Worm (Caenorhabditis elegans) whole organism, young adult: ENCODE data around the gene srbc-27.

Experiments
- F33H1.4 ChIP-seq: fragments of 200-800 bp; sonication (Bioruptor generic); IDR thresholded peaks from 2 replicates; pipeline ENCODE4 v1.3.6; 2022; ENCODE audit warnings: missing genetic modification reagents, missing genetic modification characterization, missing compliant biosample characterization
- Y56A3A.18 ChIP-seq: fragments of 200-800 bp; sonication (Bioruptor generic); IDR thresholded peaks from 2 replicates; pipeline ENCODE4 v1.3.6; 2022; ENCODE audit warnings: missing genetic modification reagents, missing genetic modification characterization, missing compliant biosample characterization
- bed-2 ChIP-seq: fragments of 200-800 bp; sonication (Bioruptor generic); IDR thresholded peaks from 2 replicates; pipeline ENCODE4 v1.3.6; 2022; ENCODE audit warnings: missing genetic modification reagents, missing genetic modification characterization, missing compliant biosample characterization
- ceh-100 ChIP-seq: fragments of 200-800 bp; sonication (Bioruptor generic); IDR thresholded peaks from 2 replicates; pipeline ENCODE4 v1.3.6; 2022; ENCODE audit warnings: missing genetic modification reagents, missing genetic modification characterization, missing compliant biosample characterization
- dpff-1 ChIP-seq: sonication (generic microtip); optimal IDR thresholded peaks from 2 replicates; lab custom pipeline; 2017; ENCODE audit warnings: mild to moderate bottlenecking, missing genetic modification characterization, missing compliant biosample characterization
- dpl-1 ChIP-seq: fragments of 150-350 bp; optimal IDR thresholded peaks from 2 replicates; lab custom pipeline; 2014; ENCODE audit warnings: missing biosample characterization, missing genetic modification reagents, missing genetic modification characterization
- nhr-27 ChIP-seq: fragments of 200-800 bp; sonication (Bioruptor generic); optimal IDR thresholded peaks from 2 replicates; lab custom pipeline; 2018; ENCODE audit warnings: mild to moderate bottlenecking, missing genetic modification characterization, moderate library complexity, missing compliant biosample characterization
- pha-4 ChIP-seq: fragments of 150-350 bp; sonication (generic microtip); optimal IDR thresholded peaks from 2 replicates; lab custom pipeline; 2014; ENCODE audit warnings: missing biosample characterization, missing genetic modification reagents, missing genetic modification characterization
- snpc-4 ChIP-seq, 5 experiments: fragments of 150-350 bp in 1 of 5; sonication (generic microtip) in 4 of 5; optimal IDR thresholded peaks; 2 replicates each; lab custom pipeline; 2014 to 2018; ENCODE audit warnings: missing genetic modification characterization in 5 of 5, missing biosample characterization in 3 of 5, antibody characterized with exemption in 2 of 5, mild to moderate bottlenecking in 2 of 5, missing compliant biosample characterization in 2 of 5, missing genotype in 2 of 5, moderate library complexity in 2 of 5, missing genetic modification reagents in 1 of 5
- somi-1 ChIP-seq: fragments of 200-800 bp; sonication (Bioruptor generic); optimal IDR thresholded peaks from 2 replicates; lab custom pipeline; 2018; ENCODE audit warnings: mild to moderate bottlenecking, missing genetic modification characterization, missing compliant biosample characterization
- unc-130 ChIP-seq: sonication (generic microtip); optimal IDR thresholded peaks from 2 replicates; lab custom pipeline; 2016; ENCODE audit warnings: missing genetic modification reagents, missing genetic modification characterization, missing compliant biosample characterization

DNA sequence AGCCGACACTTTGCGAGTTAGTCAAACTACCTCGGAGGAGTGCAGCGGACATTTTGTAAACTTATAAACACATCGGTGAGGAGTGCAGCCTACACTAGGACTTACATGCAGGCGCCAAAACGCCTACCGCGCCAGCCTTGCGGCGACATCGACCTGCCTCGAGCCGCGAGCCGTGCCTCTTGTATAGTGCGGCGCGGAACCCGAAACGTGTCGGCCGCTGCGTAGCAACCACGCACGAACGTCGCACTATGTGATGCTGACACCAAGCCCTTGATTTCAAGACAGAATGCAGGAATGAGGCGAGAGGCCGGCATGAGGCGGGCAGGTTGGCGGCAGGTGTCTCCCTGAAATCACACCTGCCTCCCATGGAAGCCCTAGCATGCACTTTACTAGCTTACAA, 1.7 kb upstream of the srbc-27 start:
- TF ChIP-seq F33H1.4 (no peak), snpc-4 (GFP tag; optimal IDR thresholded peaks at IDR 0.05; lab: Kevin White, UChicago) (no peak), snpc-4 (tag; optimal IDR thresholded peaks at IDR 0.05; lab: Kevin White, UChicago) (no peak), unc-130 (no peak), Y56A3A.18 (GFP tag; lab: Robert Waterston, UW) (no peak), dpff-1 (tag; lab: Kevin White, UChicago) (no peak), nhr-27 (no peak), dpl-1 (no peak), pha-4 (tag; lab: Kevin White, UChicago) (no peak), somi-1 (GFP tag; lab: Kevin White, UChicago) (no peak), bed-2 (GFP tag; lab: Robert Waterston, UW) (no peak), ceh-100 (no peak)
